In the genomic region with DNA sequence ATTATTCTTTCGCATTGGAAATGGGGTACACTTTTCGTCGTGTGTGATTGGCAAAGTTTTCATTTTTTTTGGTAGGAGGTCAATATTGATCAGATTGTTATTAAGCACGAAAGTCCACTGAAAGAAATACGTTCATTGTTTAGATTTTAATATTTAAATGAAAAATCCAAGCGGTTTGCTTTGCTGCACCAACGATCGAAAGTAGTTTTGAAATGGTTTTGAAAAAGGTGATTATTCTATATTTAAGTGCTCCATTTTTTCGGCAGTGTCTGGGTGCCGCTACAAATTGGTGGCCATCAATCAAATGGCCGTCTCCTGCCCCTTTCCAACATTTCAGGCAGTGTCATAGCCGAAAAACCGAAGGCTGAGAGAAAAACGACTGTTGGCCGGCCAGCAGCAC, we compare ENCODE assay signal across 4 fruit fly cellular contexts.
TF ChIP-seq lines count a peak whose summit lies in the region.

No protein-coding gene starts in this region.

- no peak for TF ChIP-seq CTCF in whole organism, embryonic (GFP tag; optimal IDR thresholded peaks at IDR 0.05; lab: Kevin White, UChicago)

TF ChIP-seq in whole organism, embryonic, 481 proteins besides CTCF, POLR2A, EP300 and RAD21 (continues in another document):
- TF ChIP-seq chn (GFP tag; optimal IDR thresholded peaks at IDR 0.05; lab: Kevin White, UChicago) (no peak), Dbx (GFP tag; IDR thresholded peaks at IDR 0.05; lab: Robert Waterston, UW) (no peak), CG7839 (tag; optimal IDR thresholded peaks at IDR 0.05; lab: Kevin White, UChicago) (peak; percentile 28), Ssrp (tag; optimal IDR thresholded peaks at IDR 0.05; lab: Kevin White, UChicago) (peak; percentile 11), ac (GFP tag; optimal IDR thresholded peaks at IDR 0.05; lab: Kevin White, UChicago) (no peak), sens-2 (GFP tag; IDR thresholded peaks at IDR 0.05; lab: Robert Waterston, UW) (0 out of 2 replicates have a peak, but pooled peaks have one; percentile 23), CG10147 (GFP tag; optimal IDR thresholded peaks at IDR 0.05; lab: Kevin White, UChicago) (no peak), ERR (GFP tag; optimal IDR thresholded peaks at IDR 0.05; lab: Kevin White, UChicago) (no peak), Hr51 (GFP tag; optimal IDR thresholded peaks at IDR 0.05; lab: Kevin White, UChicago) (peak in 1 of 2 experiments; percentile 34), bcd (GFP tag; optimal IDR thresholded peaks at IDR 0.05; lab: Kevin White, UChicago) (peak; percentile 32), caup (GFP tag; optimal IDR thresholded peaks at IDR 0.05; lab: Kevin White, UChicago; ENCODE audit: severe bottlenecking) (peak; percentile 3), pum (GFP tag; optimal IDR thresholded peaks at IDR 0.05; lab: Kevin White, UChicago) (peak; percentile 5), Fer3 (tag; optimal IDR thresholded peaks at IDR 0.05; lab: Kevin White, UChicago) (peak; percentile 19), mam (GFP tag; optimal IDR thresholded peaks at IDR 0.05; lab: Kevin White, UChicago) (peak; percentile 14), CG2712 (tag; optimal IDR thresholded peaks at IDR 0.05; lab: Kevin White, UChicago) (peak; percentile 28), so (GFP tag; IDR thresholded peaks at IDR 0.05; lab: Robert Waterston, UW) (0 out of 3 replicates have a peak, but pooled peaks have one; percentile 19), CG14860 (GFP tag; IDR thresholded peaks at IDR 0.05; lab: Robert Waterston, UW; ENCODE audit: partially characterized antibody) (no peak), cwo (GFP tag; optimal IDR thresholded peaks at IDR 0.05; lab: Kevin White, UChicago) (peak; percentile 5), shn (GFP tag; optimal IDR thresholded peaks at IDR 0.05; lab: Kevin White, UChicago) (no peak), CG17328 (GFP tag; IDR thresholded peaks at IDR 0.05; lab: Robert Waterston, UW) (peak; percentile 28; the same call in 1 of the 2 replicates)

TF ChIP-seq in whole organism, prepupa, 60 proteins besides CTCF, POLR2A, EP300 and RAD21 (continues in another document):
- TF ChIP-seq OdsH (GFP tag; optimal IDR thresholded peaks at IDR 0.05; lab: Kevin White, UChicago), result peak; percentile 35
- TF ChIP-seq CG6854 (GFP tag; optimal IDR thresholded peaks at IDR 0.05; lab: Kevin White, UChicago), result no peak
- peak; percentile 36 for TF ChIP-seq CG4318 (GFP tag; optimal IDR thresholded peaks at IDR 0.05; lab: Kevin White, UChicago)
- TF ChIP-seq Eip78C (GFP tag; lab: Kevin White, UChicago), result peak; percentile 86
- peak; percentile 84 for TF ChIP-seq svp (GFP tag; lab: Kevin White, UChicago)
- no peak for TF ChIP-seq spab (GFP tag; optimal IDR thresholded peaks at IDR 0.05; lab: Kevin White, UChicago)
- TF ChIP-seq cyc (GFP tag; optimal IDR thresholded peaks at IDR 0.05; lab: Kevin White, UChicago), result peak; percentile 64
- TF ChIP-seq CG32006 (GFP tag; optimal IDR thresholded peaks at IDR 0.05; lab: Kevin White, UChicago), result peak; percentile 61
- TF ChIP-seq CG10669 (GFP tag; optimal IDR thresholded peaks at IDR 0.05; lab: Kevin White, UChicago), result no peak
- peak; percentile 10 for TF ChIP-seq CG10631 (GFP tag; optimal IDR thresholded peaks at IDR 0.05; lab: Kevin White, UChicago)
- no peak for TF ChIP-seq salr (GFP tag; optimal IDR thresholded peaks at IDR 0.05; lab: Kevin White, UChicago)
- peak; percentile 67 for TF ChIP-seq Met (GFP tag; optimal IDR thresholded peaks at IDR 0.05; lab: Kevin White, UChicago)
- TF ChIP-seq CG34406 (GFP tag; optimal IDR thresholded peaks at IDR 0.05; lab: Kevin White, UChicago), result peak; percentile 36
- TF ChIP-seq Sox102F (GFP tag; optimal IDR thresholded peaks at IDR 0.05; lab: Kevin White, UChicago), result peak; percentile 61
- TF ChIP-seq CG6163 (GFP tag; IDR thresholded peaks at IDR 0.05; lab: Robert Waterston, UW), result peak; percentile 76
- no peak for TF ChIP-seq fd85E (GFP tag; optimal IDR thresholded peaks at IDR 0.05; lab: Kevin White, UChicago)
- peak; percentile 54 for TF ChIP-seq CG31627 (GFP tag; optimal IDR thresholded peaks at IDR 0.05; lab: Kevin White, UChicago)
- TF ChIP-seq Ets21C (GFP tag; optimal IDR thresholded peaks at IDR 0.05; lab: Kevin White, UChicago), result peak; percentile 20
- peak; percentile 45 for TF ChIP-seq pdm3 (GFP tag; optimal IDR thresholded peaks at IDR 0.05; lab: Kevin White, UChicago)
- TF ChIP-seq CG6792 (GFP tag; optimal IDR thresholded peaks at IDR 0.05; lab: Kevin White, UChicago), result peak; percentile 17
- peak; percentile 39 for TF ChIP-seq esn (GFP tag; optimal IDR thresholded peaks at IDR 0.05; lab: Kevin White, UChicago)
- TF ChIP-seq Gug (GFP tag; IDR thresholded peaks at IDR 0.05; lab: Robert Waterston, UW), result no peak
- TF ChIP-seq CG6276 (GFP tag; optimal IDR thresholded peaks at IDR 0.05; lab: Kevin White, UChicago), result peak; percentile 28

TF ChIP-seq in whole organism, pupa, 21 proteins besides CTCF, POLR2A, EP300 and RAD21:
- TF ChIP-seq CG34367 (tag; optimal IDR thresholded peaks at IDR 0.05; lab: Kevin White, UChicago) (no peak), CG17806 (tag; optimal IDR thresholded peaks at IDR 0.05; lab: Kevin White, UChicago) (no peak), Pif1A (GFP tag; optimal IDR thresholded peaks at IDR 0.05; lab: Kevin White, UChicago) (no peak), CG8159 (tag; optimal IDR thresholded peaks at IDR 0.05; lab: Kevin White, UChicago) (no peak), CG14655 (GFP tag; optimal IDR thresholded peaks at IDR 0.05; lab: Kevin White, UChicago) (peak; percentile 27), CG4496 (GFP tag; IDR thresholded peaks at IDR 0.05; lab: Robert Waterston, UW) (peak; percentile 78), CG9948 (tag; optimal IDR thresholded peaks at IDR 0.05; lab: Kevin White, UChicago) (no peak), CG8301 (tag; optimal IDR thresholded peaks at IDR 0.05; lab: Kevin White, UChicago) (peak; percentile 29), gl (tag; optimal IDR thresholded peaks at IDR 0.05; lab: Kevin White, UChicago) (no peak), D1 (tag; optimal IDR thresholded peaks at IDR 0.05; lab: Kevin White, UChicago) (no peak), CG13204 (GFP tag; optimal IDR thresholded peaks at IDR 0.05; lab: Kevin White, UChicago) (no peak), CG15710 (tag; optimal IDR thresholded peaks at IDR 0.05; lab: Kevin White, UChicago) (no peak), EcR (GFP tag; optimal IDR thresholded peaks at IDR 0.05; lab: Kevin White, UChicago) (no peak), Snoo (tag; optimal IDR thresholded peaks at IDR 0.05; lab: Kevin White, UChicago) (no peak), CG32121 (GFP tag; IDR thresholded peaks at IDR 0.05; lab: Robert Waterston, UW) (peak; percentile 13; the same call in 1 of the 2 replicates), CG10348 (GFP tag; IDR thresholded peaks at IDR 0.05; lab: Robert Waterston, UW) (no peak), Ets98B (GFP tag; IDR thresholded peaks at IDR 0.05; lab: Robert Waterston, UW) (peak; percentile 53), Pif1B (GFP tag; optimal IDR thresholded peaks at IDR 0.05; lab: Kevin White, UChicago) (peak; percentile 9), fd96Ca (GFP tag; IDR thresholded peaks at IDR 0.05; lab: Robert Waterston, UW) (peak; percentile 68; the same call in 2 of the 3 replicates), rn (GFP tag; IDR thresholded peaks at IDR 0.05; lab: Robert Waterston, UW) (no peak), CG12605 (GFP tag; IDR thresholded peaks at IDR 0.05; lab: Robert Waterston, UW) (peak; percentile 33; the same call in 1 of the 2 replicates)

TF ChIP-seq in whole organism, wandering third instar larva, 38 proteins besides CTCF, POLR2A, EP300 and RAD21:
- no peak for TF ChIP-seq sage (GFP tag; optimal IDR thresholded peaks at IDR 0.05; lab: Kevin White, UChicago)
- peak; percentile 48 for TF ChIP-seq fru (GFP tag; optimal IDR thresholded peaks at IDR 0.05; lab: Kevin White, UChicago)
- peak; percentile 25 for TF ChIP-seq rgr (GFP tag; optimal IDR thresholded peaks at IDR 0.05; lab: Kevin White, UChicago)
- peak; percentile 30 for TF ChIP-seq dmrt93B (GFP tag; optimal IDR thresholded peaks at IDR 0.05; lab: Kevin White, UChicago)
- TF ChIP-seq tai (GFP tag; optimal IDR thresholded peaks at IDR 0.05; lab: Kevin White, UChicago), result no peak
- TF ChIP-seq br (GFP tag; optimal IDR thresholded peaks at IDR 0.05; lab: Kevin White, UChicago), result peak; percentile 18
- TF ChIP-seq CG9705 (GFP tag; optimal IDR thresholded peaks at IDR 0.05; lab: Kevin White, UChicago), result no peak
- peak; percentile 48 for TF ChIP-seq ey (GFP tag; optimal IDR thresholded peaks at IDR 0.05; lab: Kevin White, UChicago)
- peak; percentile 57 for TF ChIP-seq HLH106 (tag; optimal IDR thresholded peaks at IDR 0.05; lab: Kevin White, UChicago)
- peak; percentile 20 for TF ChIP-seq Sp1 (GFP tag; optimal IDR thresholded peaks at IDR 0.05; lab: Kevin White, UChicago)
- TF ChIP-seq CG32264 (GFP tag; optimal IDR thresholded peaks at IDR 0.05; lab: Kevin White, UChicago), result peak; percentile 1
- TF ChIP-seq foxo (GFP tag; optimal IDR thresholded peaks at IDR 0.05; lab: Kevin White, UChicago), result peak in 1 of 2 experiments; percentile 53
- peak; percentile 47 for TF ChIP-seq h (GFP tag; optimal IDR thresholded peaks at IDR 0.05; lab: Kevin White, UChicago)
- TF ChIP-seq sv (GFP tag; optimal IDR thresholded peaks at IDR 0.05; lab: Kevin White, UChicago), result no peak

Comparison
In these comparisons a context has a peak if more than half of its experiments do, and no peak if none do; other contexts are left out.
1. Of the 7 proteins assayed by ChIP-seq in both whole organism, embryonic and whole organism, prepupa: peak only in whole organism, embryonic: Gug; only in whole organism, prepupa: Hr39 and Lpt; in both: Sox102F; in neither: 3.